Fruit fly (Drosophila melanogaster): ENCODE measurements around the gene CG5334.

CG5334 gene

DNA sequence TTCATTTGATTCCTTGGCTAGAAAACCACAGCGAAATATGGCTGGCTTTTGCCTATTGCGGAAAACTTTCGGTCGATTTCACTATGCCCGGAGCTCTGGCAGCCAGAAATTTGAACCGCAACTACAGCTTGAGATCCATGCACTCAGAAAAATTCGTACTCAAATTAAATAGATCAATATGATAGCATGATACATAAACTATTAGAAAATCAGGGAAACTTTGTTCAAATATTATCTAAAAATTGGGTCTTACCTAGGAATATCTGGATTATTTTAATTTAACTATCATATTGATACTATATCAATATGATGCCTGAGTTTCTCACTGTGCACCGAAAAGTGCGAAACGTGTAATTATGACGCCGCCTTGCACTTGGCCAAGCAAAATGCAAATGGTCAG lies 23.9 kb upstream of the CG5334 start:
- TF ChIP-seq h (GFP tag; optimal IDR thresholded peaks at IDR 0.05), result peak; percentile 18
- peak; percentile 15 for TF ChIP-seq HLH106 (tag; optimal IDR thresholded peaks at IDR 0.05)
- no peak for TF ChIP-seq dmrt93B (GFP tag; optimal IDR thresholded peaks at IDR 0.05)
- no peak for TF ChIP-seq CG32264 (GFP tag; optimal IDR thresholded peaks at IDR 0.05)

DNA sequence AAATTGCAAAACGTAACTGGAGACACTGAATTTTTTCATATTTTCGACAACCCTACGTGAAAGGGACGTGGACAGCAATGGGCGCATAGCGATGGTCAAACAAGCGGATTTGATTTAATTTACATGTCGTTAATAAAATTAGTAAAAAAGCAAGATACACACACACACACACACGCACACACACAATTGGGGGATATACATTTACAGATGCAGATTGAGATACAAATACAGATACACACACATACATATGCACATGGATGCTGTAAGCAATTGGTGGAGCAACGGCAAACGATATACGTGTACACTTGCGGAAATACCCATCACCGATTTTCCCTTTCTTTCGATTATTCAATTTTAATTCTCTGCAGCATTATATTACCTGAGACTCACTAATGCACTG lies 10.1 kb upstream of the CG5334 start:
- TF ChIP-seq Dfd (GFP tag; optimal IDR thresholded peaks at IDR 0.05) (peak; percentile 75), Rel (GFP tag; optimal IDR thresholded peaks at IDR 0.05) (no peak), Rel (tag; optimal IDR thresholded peaks at IDR 0.05) (no peak)

DNA sequence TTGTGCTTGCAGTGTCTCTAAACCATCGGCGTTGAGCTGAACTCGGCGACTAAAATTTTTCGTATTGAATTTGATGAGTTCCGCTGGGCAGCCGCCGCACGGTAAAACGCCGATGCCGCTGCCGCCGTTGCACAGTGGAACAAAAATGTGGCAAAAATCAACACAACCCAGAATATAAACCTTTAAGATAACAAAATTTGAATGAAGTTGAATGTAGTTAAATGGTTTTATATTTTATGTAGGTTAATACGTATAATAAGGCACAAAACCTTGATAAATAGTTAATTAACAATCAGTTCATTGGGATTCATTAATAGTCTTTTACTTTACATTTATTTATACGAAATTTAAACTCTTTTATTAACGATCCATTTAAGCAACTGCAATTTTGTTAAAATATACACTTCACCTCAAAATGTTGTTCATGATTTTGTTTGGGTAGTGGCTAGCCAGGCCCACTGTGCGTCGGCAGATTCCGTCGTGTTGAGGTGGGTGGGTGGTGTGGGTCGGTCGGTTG lies 9.3 kb upstream of the CG5334 start, which contains the start of gene CG15890:
CG15890 (minus strand) TSS at position 51 of the 517 bp plus-strand sequence.
- no peak for TF ChIP-seq GATAd (GFP tag; optimal IDR thresholded peaks at IDR 0.05)
- TF ChIP-seq br (GFP tag; optimal IDR thresholded peaks at IDR 0.05), result no peak
- TF ChIP-seq jim (GFP tag; optimal IDR thresholded peaks at IDR 0.05), result no peak
- no peak for TF ChIP-seq lola (GFP tag; optimal IDR thresholded peaks at IDR 0.05)
- TF ChIP-seq tai (GFP tag; optimal IDR thresholded peaks at IDR 0.05), result no peak
- no peak for TF ChIP-seq rgr (GFP tag; optimal IDR thresholded peaks at IDR 0.05)
- no peak for TF ChIP-seq Dif (GFP tag; optimal IDR thresholded peaks at IDR 0.05; ENCODE audit: partially characterized antibody)
- TF ChIP-seq N (GFP tag; optimal IDR thresholded peaks at IDR 0.05), result no peak
- TF ChIP-seq h (GFP tag; optimal IDR thresholded peaks at IDR 0.05), result peak; percentile 5
- no peak for TF ChIP-seq foxo (GFP tag; optimal IDR thresholded peaks at IDR 0.05)
- no peak for TF ChIP-seq psq (GFP tag; optimal IDR thresholded peaks at IDR 0.05)
- TF ChIP-seq CrebA (GFP tag; optimal IDR thresholded peaks at IDR 0.05; ENCODE audit: borderline replicate concordance), result no peak
- TF ChIP-seq sv (GFP tag; optimal IDR thresholded peaks at IDR 0.05), result peak; percentile 20
- no peak for TF ChIP-seq Vsx2 (GFP tag; optimal IDR thresholded peaks at IDR 0.05; ENCODE audit: partially characterized antibody)
- TF ChIP-seq Mio (GFP tag; optimal IDR thresholded peaks at IDR 0.05), result no peak
- TF ChIP-seq Hr83 (GFP tag; optimal IDR thresholded peaks at IDR 0.05; ENCODE audit: poor library complexity, severe bottlenecking), result no peak
- no peak for TF ChIP-seq pan (optimal IDR thresholded peaks at IDR 0.05)
- no peak for TF ChIP-seq dl (GFP tag; optimal IDR thresholded peaks at IDR 0.05; ENCODE audit: insufficient read depth in 1 of 2, partially characterized antibody in 2 of 2)
- no peak for TF ChIP-seq Abd-B (GFP tag; optimal IDR thresholded peaks at IDR 0.05)
- TF ChIP-seq HLH106 (tag; optimal IDR thresholded peaks at IDR 0.05), result peak; percentile 21
- no peak for TF ChIP-seq usp (GFP tag; optimal IDR thresholded peaks at IDR 0.05)
- no peak for TF ChIP-seq brk (GFP tag; optimal IDR thresholded peaks at IDR 0.05)
- no peak for TF ChIP-seq Jra (GFP tag; optimal IDR thresholded peaks at IDR 0.05)
- no peak for TF ChIP-seq Dfd (GFP tag; optimal IDR thresholded peaks at IDR 0.05)
- TF ChIP-seq Myc (optimal IDR thresholded peaks at IDR 0.05), result no peak
- TF ChIP-seq OdsH (GFP tag; optimal IDR thresholded peaks at IDR 0.05), result no peak
- no peak for TF ChIP-seq Sp1 (GFP tag; optimal IDR thresholded peaks at IDR 0.05)
- TF ChIP-seq dsf (GFP tag; optimal IDR thresholded peaks at IDR 0.05; ENCODE audit: borderline replicate concordance), result no peak
- TF ChIP-seq Hnf4 (GFP tag; optimal IDR thresholded peaks at IDR 0.05), result no peak
- peak; percentile 6 for TF ChIP-seq fru (GFP tag; optimal IDR thresholded peaks at IDR 0.05)

DNA sequence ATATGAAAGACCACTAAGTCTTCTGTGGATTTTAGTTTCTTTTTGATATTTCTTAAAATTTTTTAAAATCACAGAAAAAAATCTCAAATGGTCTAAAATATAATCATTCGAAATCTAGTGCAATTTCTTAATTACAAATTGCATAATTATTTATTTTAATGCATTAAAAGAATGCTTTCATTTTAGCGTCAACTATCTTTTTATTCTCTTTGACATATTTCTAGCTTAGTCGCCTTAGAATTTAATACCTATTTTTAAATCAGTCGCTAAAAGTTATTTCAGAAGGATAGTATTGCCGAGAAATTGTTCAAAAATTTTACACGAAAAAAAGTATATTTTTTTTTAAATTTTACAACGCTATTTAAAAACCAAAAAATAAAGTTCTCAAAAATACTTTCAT lies 1.4 kb downstream of the CG5334 start, which contains the start of gene CG5347:
CG5347 (plus strand) TSS at position 301 of the 400 bp plus-strand sequence.
- TF ChIP-seq usp (GFP tag; optimal IDR thresholded peaks at IDR 0.05), result no peak
- TF ChIP-seq dsf (GFP tag; optimal IDR thresholded peaks at IDR 0.05; ENCODE audit: borderline replicate concordance), result no peak
- no peak for TF ChIP-seq tai (GFP tag; optimal IDR thresholded peaks at IDR 0.05)
- no peak for TF ChIP-seq Myc (optimal IDR thresholded peaks at IDR 0.05)
- TF ChIP-seq brk (GFP tag; optimal IDR thresholded peaks at IDR 0.05), result no peak
- TF ChIP-seq CG9705 (GFP tag; optimal IDR thresholded peaks at IDR 0.05), result no peak
- TF ChIP-seq Dif (GFP tag; optimal IDR thresholded peaks at IDR 0.05; ENCODE audit: partially characterized antibody), result no peak
- TF ChIP-seq OdsH (GFP tag; optimal IDR thresholded peaks at IDR 0.05), result no peak
- no peak for TF ChIP-seq Hr83 (GFP tag; optimal IDR thresholded peaks at IDR 0.05; ENCODE audit: poor library complexity, severe bottlenecking)
- no peak for TF ChIP-seq Hnf4 (GFP tag; optimal IDR thresholded peaks at IDR 0.05)
- TF ChIP-seq psq (GFP tag; optimal IDR thresholded peaks at IDR 0.05), result no peak
- no peak for TF ChIP-seq N (GFP tag; optimal IDR thresholded peaks at IDR 0.05)
- no peak for TF ChIP-seq foxo (GFP tag; optimal IDR thresholded peaks at IDR 0.05)
- TF ChIP-seq Vsx2 (GFP tag; optimal IDR thresholded peaks at IDR 0.05; ENCODE audit: partially characterized antibody), result no peak
- no peak for TF ChIP-seq CG32264 (GFP tag; optimal IDR thresholded peaks at IDR 0.05)

Measured in whole organism, wandering third instar larva.